Worm (Caenorhabditis elegans): Measurements from ENCODE around the gene egl-36.

Gene egl-36

DNA sequence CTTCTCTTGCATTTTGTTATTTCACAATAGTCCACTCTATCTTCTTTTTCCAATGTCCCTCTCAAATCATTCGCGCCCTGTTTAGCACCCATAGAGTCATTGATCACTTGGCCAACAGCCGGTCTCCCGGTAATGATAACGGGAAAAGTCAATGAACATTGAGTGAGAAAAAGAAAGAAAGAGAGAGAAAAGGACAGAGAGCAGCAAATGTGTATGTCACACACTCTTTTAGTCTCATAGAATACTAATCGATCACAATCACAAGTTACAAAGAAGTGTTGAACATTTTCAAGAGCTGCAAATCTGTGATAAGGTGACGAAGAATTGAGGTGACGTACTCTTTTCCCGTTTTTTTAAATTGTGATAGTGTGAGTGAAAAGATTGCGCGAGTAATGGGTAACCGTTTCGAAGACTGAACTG is 38.0 kb downstream of the egl-36 start (continued):
- TF ChIP-seq fkh-8 (tag; optimal IDR thresholded peaks at IDR 0.05) (no peak), nhr-77 (tag; optimal IDR thresholded peaks at IDR 0.05) (peak; percentile 74), skn-1 (tag; optimal IDR thresholded peaks at IDR 0.05) (peak; percentile 68), F16B12.6 (tag; optimal IDR thresholded peaks at IDR 0.05) (no peak), elt-2 (tag; optimal IDR thresholded peaks at IDR 0.05) (peak; percentile 87), nhr-76 (tag; optimal IDR thresholded peaks at IDR 0.05) (no peak), pag-3 (tag; optimal IDR thresholded peaks at IDR 0.05; ENCODE audit: borderline replicate concordance, insufficient read depth) (peak; percentile 58), dpl-1 (GFP tag; optimal IDR thresholded peaks at IDR 0.05) (peak; percentile 1 to 26 (median 25)), sox-4 (tag; optimal IDR thresholded peaks at IDR 0.05) (no peak), fkh-10 (GFP tag; optimal IDR thresholded peaks at IDR 0.05) (no peak), ceh-82 (tag; optimal IDR thresholded peaks at IDR 0.05) (peak in 1 of 3 experiments; percentile 55), unc-130 (tag; optimal IDR thresholded peaks at IDR 0.05) (peak; percentile 54), C04F5.9 (tag; optimal IDR thresholded peaks at IDR 0.05) (no peak), lin-15B (tag; optimal IDR thresholded peaks at IDR 0.05) (no peak), lin-14 (GFP tag; optimal IDR thresholded peaks at IDR 0.05) (peak; percentile 95), ztf-11 (tag; optimal IDR thresholded peaks at IDR 0.05) (no peak), ceh-90 (tag; optimal IDR thresholded peaks at IDR 0.05) (no peak), efl-3 (GFP tag; optimal IDR thresholded peaks at IDR 0.05) (no peak), egl-27 (tag; optimal IDR thresholded peaks at IDR 0.05) (peak; percentile 52 to 69), fkh-4 (tag; optimal IDR thresholded peaks at IDR 0.05; ENCODE audit: borderline replicate concordance) (no peak), vab-15 (tag; optimal IDR thresholded peaks at IDR 0.05) (peak; percentile 42), jun-1 (tag; optimal IDR thresholded peaks at IDR 0.05) (peak; percentile 44), mdl-1 (tag; optimal IDR thresholded peaks at IDR 0.05) (peak in 1 of 2 experiments; percentile 86), nhr-11 (tag; optimal IDR thresholded peaks at IDR 0.05) (no peak), xbp-1 (tag; optimal IDR thresholded peaks at IDR 0.05) (peak; percentile 28), hlh-17 (GFP tag; optimal IDR thresholded peaks at IDR 0.05; ENCODE audit: borderline replicate concordance) (no peak), ama-1 (optimal IDR thresholded peaks at IDR 0.05) (peak; percentile 69), lsy-2 (tag; optimal IDR thresholded peaks at IDR 0.05) (peak; percentile 71 to 81), tlp-1 (tag; optimal IDR thresholded peaks at IDR 0.05) (no peak), lin-39 (tag; optimal IDR thresholded peaks at IDR 0.05) (peak; percentile 88), tbx-2 (tag; optimal IDR thresholded peaks at IDR 0.05) (peak; percentile 82), isw-1 (GFP tag; IDR thresholded peaks at IDR 0.05) (no peak), irx-1 (tag; optimal IDR thresholded peaks at IDR 0.05) (peak; percentile 15), alr-1 (tag; optimal IDR thresholded peaks at IDR 0.05; ENCODE audit: borderline replicate concordance) (no peak), C34B4.2 (tag; optimal IDR thresholded peaks at IDR 0.05) (no peak)

DNA sequence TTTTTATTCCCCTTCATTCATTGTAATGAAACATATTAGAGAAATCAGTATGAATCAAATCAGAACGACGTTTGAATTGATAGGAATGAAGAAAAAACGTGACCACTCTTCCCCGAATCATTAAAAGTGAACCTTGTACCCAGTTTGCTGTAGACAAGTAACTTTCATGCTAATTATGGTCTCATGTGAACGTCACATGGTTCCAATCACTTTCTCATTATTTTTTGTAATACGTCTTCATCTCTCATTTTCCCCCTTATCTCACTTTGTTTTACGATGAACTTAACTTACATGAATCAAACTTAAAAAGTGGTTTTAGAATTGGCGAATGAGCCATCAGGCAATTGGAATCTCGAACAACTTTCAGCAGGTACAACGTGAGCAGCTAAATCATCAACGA is 38.6 kb downstream of the egl-36 start:
- TF ChIP-seq unc-86 (tag; optimal IDR thresholded peaks at IDR 0.05) (no peak), pag-3 (tag; optimal IDR thresholded peaks at IDR 0.05; ENCODE audit: borderline replicate concordance, insufficient read depth) (no peak), F16B12.6 (tag; optimal IDR thresholded peaks at IDR 0.05) (no peak), dpl-1 (GFP tag; optimal IDR thresholded peaks at IDR 0.05) (peak in 1 of 3 experiments; percentile 22), egl-27 (tag; optimal IDR thresholded peaks at IDR 0.05) (no peak), nhr-71 (tag; optimal IDR thresholded peaks at IDR 0.05) (peak; percentile 76), mep-1 (tag; optimal IDR thresholded peaks at IDR 0.05) (peak; percentile 34), ceh-63 (GFP tag; optimal IDR thresholded peaks at IDR 0.05) (no peak), aha-1 (tag; optimal IDR thresholded peaks at IDR 0.05) (no peak), nhr-76 (tag; optimal IDR thresholded peaks at IDR 0.05) (no peak), ceh-90 (tag; optimal IDR thresholded peaks at IDR 0.05) (no peak), hlh-17 (GFP tag; optimal IDR thresholded peaks at IDR 0.05; ENCODE audit: borderline replicate concordance) (no peak), lir-3 (tag; optimal IDR thresholded peaks at IDR 0.05; ENCODE audit: poor library complexity) (peak; percentile 42), snu-23 (GFP tag; optimal IDR thresholded peaks at IDR 0.05) (peak; percentile 59), ztf-4 (tag; optimal IDR thresholded peaks at IDR 0.05) (no peak), vab-15 (tag; optimal IDR thresholded peaks at IDR 0.05) (no peak), blmp-1 (tag; optimal IDR thresholded peaks at IDR 0.05) (peak; percentile 86), nhr-11 (tag; optimal IDR thresholded peaks at IDR 0.05) (peak; percentile 21), nhr-19 (GFP tag; conservative IDR thresholded peaks at IDR 0.05) (peak; percentile 62), ceh-88 (GFP tag; IDR thresholded peaks at IDR 0.05) (no peak), nhr-84 (tag; optimal IDR thresholded peaks at IDR 0.05) (no peak), dsc-1 (tag; optimal IDR thresholded peaks at IDR 0.05) (peak; percentile 77), tlp-1 (tag; optimal IDR thresholded peaks at IDR 0.05) (no peak), ceh-82 (tag; optimal IDR thresholded peaks at IDR 0.05) (no peak), nhr-47 (tag; optimal IDR thresholded peaks at IDR 0.05) (peak; percentile 25), nhr-237 (tag; optimal IDR thresholded peaks at IDR 0.05) (no peak), lsy-2 (tag; optimal IDR thresholded peaks at IDR 0.05) (peak in 1 of 2 experiments; percentile 42), Y116A8C.19 (tag; optimal IDR thresholded peaks at IDR 0.05; ENCODE audit: borderline replicate concordance) (no peak)
